Fruit fly (Drosophila melanogaster): ENCODE data around the gene CG2202.

Gene CG2202

DNA sequence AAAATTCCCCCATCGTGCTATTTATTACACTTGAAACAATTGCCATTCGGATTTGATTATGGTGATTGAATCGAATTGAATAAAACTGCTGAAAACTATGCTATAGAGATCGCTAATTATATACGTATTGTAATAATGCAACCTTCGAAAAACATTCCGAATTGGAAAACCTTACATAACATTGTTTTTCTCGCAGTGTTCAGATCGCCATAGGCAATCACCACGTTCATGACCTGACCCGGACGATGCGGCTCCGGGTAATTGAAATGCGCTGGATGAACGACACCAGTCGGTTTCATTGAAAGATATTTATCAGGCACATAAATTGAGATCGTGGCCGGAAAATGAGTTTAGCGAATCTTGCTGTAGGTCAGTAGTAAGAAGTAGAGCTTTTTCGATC lies 34.2 kb downstream of the CG2202 start (continued):
- TF ChIP-seq bsh (GFP tag; optimal IDR thresholded peaks at IDR 0.05) = peak in 1 of 2 experiments; percentile 2
- TF ChIP-seq Sox102F (GFP tag; optimal IDR thresholded peaks at IDR 0.05) = peak; percentile 28
- no peak for TF ChIP-seq Lim3 (GFP tag; IDR thresholded peaks at IDR 0.05)
- peak; percentile 7 for TF ChIP-seq grau (tag; optimal IDR thresholded peaks at IDR 0.05)
- TF ChIP-seq gsb (GFP tag; IDR thresholded peaks at IDR 0.05) = no peak
- TF ChIP-seq ind (GFP tag; optimal IDR thresholded peaks at IDR 0.05) = peak; percentile 5
- peak in 1 of 2 experiments; percentile 41 for TF ChIP-seq Pdp1 (GFP tag; optimal IDR thresholded peaks at IDR 0.05)
- TF ChIP-seq prd (optimal IDR thresholded peaks at IDR 0.05) = no peak
- peak; percentile 40; the same call in 1 of the 3 replicates for TF ChIP-seq prd (GFP tag; IDR thresholded peaks at IDR 0.05)
- TF ChIP-seq Xbp1 (GFP tag; optimal IDR thresholded peaks at IDR 0.05) = peak; percentile 19
- TF ChIP-seq CG11456 (GFP tag; IDR thresholded peaks at IDR 0.05) = no peak
- TF ChIP-seq phol (tag; optimal IDR thresholded peaks at IDR 0.05) = peak; percentile 17
- TF ChIP-seq CG12391 (tag; optimal IDR thresholded peaks at IDR 0.05) = peak; percentile 26
- TF ChIP-seq row (GFP tag; IDR thresholded peaks at IDR 0.05) = 0 out of 3 replicates have a peak, but pooled peaks have one; percentile 28
- no peak for TF ChIP-seq CG13624 (GFP tag; optimal IDR thresholded peaks at IDR 0.05)
- no peak for TF ChIP-seq slou (GFP tag; optimal IDR thresholded peaks at IDR 0.05)

DNA sequence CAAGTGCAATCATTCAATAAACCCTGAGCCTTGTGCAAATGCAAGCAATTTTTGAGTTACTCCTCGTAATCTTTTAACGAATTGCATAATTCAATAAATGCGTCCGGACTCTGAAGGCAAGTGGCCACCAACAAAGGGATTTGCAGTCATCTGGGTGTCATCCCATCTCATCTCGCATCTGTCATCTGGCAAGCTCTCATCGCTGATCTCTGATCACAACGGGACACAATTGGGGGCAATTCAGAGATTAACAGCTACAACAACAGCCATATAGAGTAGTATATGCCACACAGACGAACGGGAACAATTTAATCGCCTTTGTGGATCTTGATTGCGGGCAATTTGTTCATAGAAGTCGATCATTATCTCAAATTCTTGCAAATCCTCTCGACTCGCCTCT lies 35.2 kb downstream of the CG2202 start:
- TF ChIP-seq Hmr (GFP tag; optimal IDR thresholded peaks at IDR 0.05) (no peak), sima (GFP tag; optimal IDR thresholded peaks at IDR 0.05) (no peak), ase (GFP tag; IDR thresholded peaks at IDR 0.05) (no peak)

DNA sequence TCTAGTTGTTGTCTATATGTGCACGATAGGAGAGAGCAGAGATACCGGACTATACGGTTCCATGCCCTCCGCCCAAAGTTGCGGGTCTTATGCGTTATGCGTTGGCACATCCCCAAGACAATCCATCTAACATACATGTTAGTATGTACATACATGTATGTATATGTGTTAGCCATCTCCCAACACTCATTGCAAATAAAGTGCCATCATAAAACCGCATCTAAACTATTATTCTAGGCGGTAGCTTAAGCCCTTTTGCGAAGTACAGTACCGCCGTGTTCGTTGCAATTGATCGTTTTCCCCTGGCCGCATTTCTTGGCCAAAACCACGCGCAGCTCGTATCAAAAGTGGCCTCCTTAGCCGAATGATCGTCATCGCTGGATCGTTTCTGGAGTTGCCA lies 37.9 kb downstream of the CG2202 start:
- TF ChIP-seq Rx (GFP tag; IDR thresholded peaks at IDR 0.05) = no peak
- TF ChIP-seq E2f2 (GFP tag; IDR thresholded peaks at IDR 0.05) = no peak
- no peak for TF ChIP-seq HmgD (GFP tag; optimal IDR thresholded peaks at IDR 0.05)
- peak; percentile 94 for TF ChIP-seq CG10274 (GFP tag; optimal IDR thresholded peaks at IDR 0.05)
- TF ChIP-seq CG7786 (GFP tag; optimal IDR thresholded peaks at IDR 0.05) = peak; percentile 12
- no peak for TF ChIP-seq gfzf (GFP tag; optimal IDR thresholded peaks at IDR 0.05)
- no peak for TF ChIP-seq CG8290 (GFP tag; optimal IDR thresholded peaks at IDR 0.05)
- TF ChIP-seq CG8290 (tag; optimal IDR thresholded peaks at IDR 0.05) = peak in 1 of 2 experiments; percentile 11
- no peak for TF ChIP-seq CG16863 (GFP tag; optimal IDR thresholded peaks at IDR 0.05)
- TF ChIP-seq CG11085 (GFP tag; IDR thresholded peaks at IDR 0.05) = no peak
- TF ChIP-seq row (GFP tag; IDR thresholded peaks at IDR 0.05) = peak; percentile 44
- peak; percentile 37 for TF ChIP-seq sens (GFP tag)

DNA sequence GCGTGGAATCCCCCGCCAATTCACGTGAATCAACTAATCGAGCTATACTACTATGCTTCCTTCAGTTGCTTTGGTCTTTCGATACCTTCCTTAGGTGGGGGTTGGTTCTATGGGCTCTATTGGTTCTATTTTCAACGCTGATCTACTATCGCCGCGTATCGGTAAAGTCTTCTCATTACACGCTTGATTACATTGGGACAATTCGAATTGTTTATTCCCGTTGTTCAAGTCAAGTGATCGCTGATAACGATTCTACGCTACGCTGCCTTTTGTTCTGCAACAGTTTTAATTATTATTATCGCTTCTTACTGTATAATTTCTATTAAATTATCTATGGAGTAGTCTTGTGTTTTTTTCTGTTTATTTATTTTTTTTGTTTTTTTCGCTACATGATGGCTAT lies 39.1 kb downstream of the CG2202 start:
- TF ChIP-seq CG4328 (GFP tag; optimal IDR thresholded peaks at IDR 0.05) (no peak), sug (tag; optimal IDR thresholded peaks at IDR 0.05) (peak; percentile 33), CkIIα-i1 (GFP tag; IDR thresholded peaks at IDR 0.05) (no peak), exex (tag; optimal IDR thresholded peaks at IDR 0.05) (peak; percentile 91), Bgb (GFP tag; IDR thresholded peaks at IDR 0.05; ENCODE audit: partially characterized antibody) (no peak), mirr (GFP tag; optimal IDR thresholded peaks at IDR 0.05) (peak; percentile 39), grn (GFP tag; optimal IDR thresholded peaks at IDR 0.05) (peak; percentile 74), CHES-1-like (GFP tag; optimal IDR thresholded peaks at IDR 0.05) (no peak), cwo (GFP tag; optimal IDR thresholded peaks at IDR 0.05) (peak; percentile 15), mam (GFP tag; optimal IDR thresholded peaks at IDR 0.05) (no peak)
